Fruit fly (Drosophila melanogaster) whole organism, prepupa: ENCODE results near the gene Fntb.

Experiments
- CG10631 ChIP-seq: fragments of 200-800 bp; sonication (Bioruptor generic); optimal IDR thresholded peaks from 2 replicates; lab custom pipeline; 2016; ENCODE audit warnings: missing biosample characterization, missing genetic modification characterization
- CG15336 ChIP-seq: fragments of 200-800 bp; sonication (Bioruptor generic); IDR thresholded peaks from 2 replicates; pipeline ENCODE4 v1.3.6; 2022; ENCODE audit warnings: missing biosample characterization, missing genetic modification characterization
- CG1621 ChIP-seq: fragments of 200-800 bp; sonication (Bioruptor generic); optimal IDR thresholded peaks from 3 replicates; lab custom pipeline; 2018; ENCODE audit warnings: missing biosample characterization, mild to moderate bottlenecking, missing genetic modification characterization
- CG31627 ChIP-seq: fragments of 200-800 bp; sonication (Bioruptor generic); optimal IDR thresholded peaks from 3 replicates; lab custom pipeline; 2016; ENCODE audit warnings: missing biosample characterization, missing genetic modification characterization
- CG6276 ChIP-seq: fragments of 200-800 bp; sonication (Bioruptor generic); optimal IDR thresholded peaks from 2 replicates; lab custom pipeline; 2017; ENCODE audit warnings: missing biosample characterization, mild to moderate bottlenecking, missing genetic modification characterization
- Lpt ChIP-seq: fragments of 200-800 bp; sonication (Bioruptor generic); optimal IDR thresholded peaks from 3 replicates; lab custom pipeline; 2016; ENCODE audit warnings: missing biosample characterization, missing genetic modification characterization
- achi ChIP-seq: fragments of 200-800 bp; sonication (Bioruptor generic); optimal IDR thresholded peaks from 3 replicates; lab custom pipeline; 2016; ENCODE audit warnings: missing biosample characterization, missing genetic modification characterization
- spab ChIP-seq: fragments of 200-800 bp; sonication (Bioruptor generic); optimal IDR thresholded peaks from 2 replicates; lab custom pipeline; 2017; ENCODE audit warnings: missing biosample characterization, mild to moderate bottlenecking, missing genetic modification characterization, missing genetic modification reagents
- svp ChIP-seq: fragments of 200-800 bp; sonication (Bioruptor generic); peaks from one replicate; lab custom pipeline; 2016; ENCODE audit warnings: missing biosample characterization, missing genetic modification characterization

DNA sequence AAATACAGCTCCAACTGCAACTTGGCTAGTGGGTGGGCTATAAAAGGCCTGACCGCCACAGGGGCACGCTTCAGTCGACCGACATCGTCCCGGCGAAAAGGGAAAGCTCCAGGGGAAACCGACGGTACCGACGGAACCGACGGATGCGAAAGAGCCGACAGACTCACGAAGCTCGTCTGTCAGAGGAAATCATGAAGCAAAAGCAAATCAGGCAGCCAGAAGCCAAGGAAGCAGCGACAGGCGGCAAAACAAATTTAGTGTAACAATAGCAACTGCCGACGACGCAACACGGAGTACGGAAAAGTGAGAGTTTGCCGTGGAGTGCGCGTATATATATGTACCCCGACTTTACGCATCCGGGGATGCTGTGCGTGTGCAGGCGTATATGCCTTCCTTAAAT lies 44.2 kb downstream of the Fntb start, which contains the start of gene Gyc89Db:
- TF ChIP-seq CG15336 (GFP tag; lab: Robert Waterston, UW): no peak
- no peak for TF ChIP-seq achi
- TF ChIP-seq CG31627 (GFP tag; lab: Kevin White, UChicago): no peak
- no peak for TF ChIP-seq CG1621 (tag; lab: Kevin White, UChicago)
- TF ChIP-seq Lpt: no peak
- no peak for TF ChIP-seq svp (GFP tag; lab: Kevin White, UChicago)
- TF ChIP-seq CG10631 (GFP tag; lab: Kevin White, UChicago): no peak
- TF ChIP-seq spab: no peak
- no peak for TF ChIP-seq CG6276 (GFP tag; lab: Kevin White, UChicago)
